Worm (Caenorhabditis elegans): ENCODE results near the gene cpg-24.

DNA sequence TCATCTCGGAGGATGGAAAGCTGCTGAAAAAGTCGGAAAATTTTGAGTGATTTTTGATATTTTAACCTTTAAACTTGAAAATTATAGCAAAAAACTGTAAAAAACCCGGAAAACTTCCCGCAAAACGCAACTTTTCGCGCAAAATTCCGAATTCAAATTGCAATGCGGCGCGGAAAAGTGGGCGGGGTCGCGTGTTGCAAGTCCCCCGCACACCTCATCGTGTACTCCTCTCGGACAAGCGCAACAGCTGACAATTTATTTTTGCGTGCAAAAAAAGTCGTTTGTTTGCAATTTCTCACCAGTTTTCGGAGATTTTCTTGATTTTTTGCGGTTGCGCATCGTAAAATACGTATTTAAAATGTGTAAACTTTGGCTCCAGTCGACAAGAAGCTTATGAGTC lies 35.9 kb upstream of the cpg-24 start, which contains the start of gene npp-8:
- TF ChIP-seq dao-5 (tag; optimal IDR thresholded peaks at IDR 0.05) (no peak), W03F9.2 (tag; optimal IDR thresholded peaks at IDR 0.05) (peak; percentile 88), him-1 (tag; optimal IDR thresholded peaks at IDR 0.05) (no peak)

Data from whole organism, L4/young adult.